Fruit fly (Drosophila melanogaster) whole organism, embryonic: Measurements from ENCODE around the gene fog.

Experiments
- Awh ChIP-seq: fragments of 200-800 bp; sonication (Bioruptor generic); IDR thresholded peaks from 2 replicates; pipeline ENCODE4, ENCODE4 v1.3.6; 2022; ENCODE audit warnings: missing biosample characterization, missing genetic modification characterization
- Bgb ChIP-seq: fragments of 200-800 bp; sonication (Bioruptor generic); IDR thresholded peaks from 2 replicates; pipeline ENCODE4 v1.3.6; 2022; ENCODE audit warnings: missing biosample characterization, missing genetic modification characterization; ENCODE audit not compliant: partially characterized antibody
- CG10209 ChIP-seq: fragments of 200-800 bp; sonication (Bioruptor generic); optimal IDR thresholded peaks from 3 replicates; lab custom pipeline; 2017; ENCODE audit warnings: missing biosample characterization, mild to moderate bottlenecking, missing genetic modification characterization, missing genetic modification reagents
- CG11093 ChIP-seq: fragments of 200-800 bp; sonication (Bioruptor generic); IDR thresholded peaks from 3 replicates; pipeline ENCODE4 v1.3.6; 2022; ENCODE audit warnings: missing biosample characterization, missing genetic modification characterization
- CG11398 ChIP-seq: fragments of 200-800 bp; sonication (Bioruptor generic); optimal IDR thresholded peaks from 2 replicates; lab custom pipeline; 2016; ENCODE audit warnings: missing biosample characterization, missing genetic modification characterization
- CG11560 ChIP-seq: fragments of 200-800 bp; sonication (Bioruptor generic); IDR thresholded peaks from 3 replicates; pipeline ENCODE4 v1.3.6; 2022; ENCODE audit warnings: missing biosample characterization, missing genetic modification characterization
- CG12071 ChIP-seq: fragments of 200-800 bp; sonication (Bioruptor generic); optimal IDR thresholded peaks from 3 replicates; lab custom pipeline; 2018; ENCODE audit warnings: missing biosample characterization, mild to moderate bottlenecking, missing genetic modification characterization
- CG13424 ChIP-seq: fragments of 200-800 bp; sonication (Bioruptor generic); optimal IDR thresholded peaks from 2 replicates; lab custom pipeline; 2019; ENCODE audit warnings: missing biosample characterization, mild to moderate bottlenecking, missing genetic modification characterization, moderate library complexity
- CG14710 ChIP-seq: fragments of 200-800 bp; sonication (Bioruptor generic); optimal IDR thresholded peaks from 3 replicates; lab custom pipeline; 2019; ENCODE audit warnings: missing biosample characterization, mild to moderate bottlenecking, missing genetic modification characterization, moderate library complexity
- CG16863 ChIP-seq: fragments of 200-800 bp; sonication (Bioruptor generic); optimal IDR thresholded peaks from 3 replicates; lab custom pipeline; 2016; ENCODE audit warnings: missing biosample characterization, missing genetic modification characterization
- CG17359 ChIP-seq: fragments of 200-800 bp; sonication (Bioruptor generic); optimal IDR thresholded peaks from 3 replicates; lab custom pipeline; 2018; ENCODE audit warnings: missing biosample characterization, mild to moderate bottlenecking, missing genetic modification characterization, moderate library complexity
- CG1792 ChIP-seq: fragments of 200-800 bp; sonication (Bioruptor generic); optimal IDR thresholded peaks from 2 replicates; lab custom pipeline; 2016; ENCODE audit warnings: missing biosample characterization, missing genetic modification characterization
- CG18011 ChIP-seq: fragments of 200-800 bp; sonication (Bioruptor generic); optimal IDR thresholded peaks from 2 replicates; lab custom pipeline; 2017; ENCODE audit warnings: missing biosample characterization, missing genetic modification characterization, mild to moderate bottlenecking, moderate library complexity, missing genotype
- CG2202 ChIP-seq: fragments of 200-800 bp; sonication (Bioruptor generic); optimal IDR thresholded peaks from 2 replicates; lab custom pipeline; 2018; ENCODE audit warnings: missing biosample characterization, mild to moderate bottlenecking, missing genetic modification characterization
- CG3065 ChIP-seq: fragments of 200-800 bp; sonication (Bioruptor generic); optimal IDR thresholded peaks from 2 replicates; lab custom pipeline; 2016; ENCODE audit warnings: missing biosample characterization, missing genetic modification characterization
- CG31388 ChIP-seq: fragments of 200-800 bp; sonication (Bioruptor generic); optimal IDR thresholded peaks from 2 replicates; lab custom pipeline; 2016; ENCODE audit warnings: missing biosample characterization, missing genetic modification characterization
- CG33213 ChIP-seq: fragments of 200-800 bp; sonication (Bioruptor generic); optimal IDR thresholded peaks from 3 replicates; lab custom pipeline; 2016; ENCODE audit warnings: missing biosample characterization, missing genetic modification characterization
- CG3838 ChIP-seq: fragments of 200-800 bp; sonication (Bioruptor generic); optimal IDR thresholded peaks from 3 replicates; lab custom pipeline; 2016; ENCODE audit warnings: missing biosample characterization, missing genetic modification characterization
- CG4854 ChIP-seq: fragments of 200-800 bp; sonication (Bioruptor generic); optimal IDR thresholded peaks from 2 replicates; lab custom pipeline; 2016; ENCODE audit warnings: missing biosample characterization, missing genetic modification characterization, inconsistent platforms
- CG5953 ChIP-seq: fragments of 200-800 bp; sonication (Bioruptor generic); IDR thresholded peaks from 2 replicates; pipeline ENCODE4 v1.3.6; 2022; ENCODE audit warnings: missing biosample characterization, missing genetic modification characterization
- CG7357 ChIP-seq: fragments of 200-800 bp; sonication (Bioruptor generic); IDR thresholded peaks from 3 replicates; pipeline ENCODE4 v1.3.6; 2022; ENCODE audit warnings: missing biosample characterization, missing genetic modification characterization
- CG8359 ChIP-seq: fragments of 200-800 bp; sonication (Bioruptor generic); optimal IDR thresholded peaks from 2 replicates; lab custom pipeline; 2017; ENCODE audit warnings: missing biosample characterization, mild to moderate bottlenecking, missing genetic modification characterization, borderline replicate concordance
- CG8388 ChIP-seq: fragments of 200-800 bp; sonication (Bioruptor generic); optimal IDR thresholded peaks from 2 replicates; lab custom pipeline; 2019; ENCODE audit warnings: missing biosample characterization, mild to moderate bottlenecking, missing genetic modification characterization, moderate library complexity
- CG8478 ChIP-seq: fragments of >200 bp; optimal IDR thresholded peaks from 2 replicates; lab custom pipeline; 2018
- CG9215 ChIP-seq: fragments of 200-800 bp; sonication (Bioruptor generic); IDR thresholded peaks from 2 replicates; pipeline ENCODE4 v1.3.6; 2022; ENCODE audit warnings: missing biosample characterization, missing genetic modification characterization
- CG9609 ChIP-seq: fragments of 200-800 bp; sonication (Bioruptor generic); optimal IDR thresholded peaks from 3 replicates; lab custom pipeline; 2016; ENCODE audit warnings: missing biosample characterization, missing genetic modification characterization
- CG9932 ChIP-seq: fragments of 200-800 bp; sonication (Bioruptor generic); IDR thresholded peaks from 2 replicates; pipeline ENCODE4 v1.3.6; 2022; ENCODE audit warnings: missing biosample characterization, missing genetic modification characterization
- CHES-1-like ChIP-seq: fragments of 200-800 bp; sonication (Bioruptor generic); optimal IDR thresholded peaks from 2 replicates; lab custom pipeline; 2016; ENCODE audit warnings: missing biosample characterization, missing genetic modification characterization
- Med ChIP-seq: fragments of 200-800 bp; sonication (Bioruptor generic); peaks from one replicate; lab custom pipeline; 2016; ENCODE audit warnings: missing biosample characterization, missing genetic modification characterization, mild to moderate bottlenecking, inconsistent platforms, moderate library complexity
- Opbp ChIP-seq: fragments of 200-800 bp; sonication (Bioruptor generic); IDR thresholded peaks from 3 replicates; pipeline ENCODE4 v1.3.6; 2022; ENCODE audit warnings: missing biosample characterization, missing genetic modification characterization; ENCODE audit not compliant: partially characterized antibody
- Pdp1 ChIP-seq, 2 experiments: fragments of 200-800 bp; sonication (Bioruptor generic); optimal IDR thresholded peaks; 3 replicates each; lab custom pipeline; 2016; ENCODE audit warnings: missing biosample characterization in 2 of 2, missing genetic modification characterization in 2 of 2, mild to moderate bottlenecking in 1 of 2, moderate library complexity in 1 of 2
- Side ChIP-seq: fragments of 200-800 bp; sonication (Bioruptor generic); optimal IDR thresholded peaks from 2 replicates; lab custom pipeline; 2016; ENCODE audit warnings: missing biosample characterization, missing genetic modification characterization
- Sin3A ChIP-seq: fragments of >200 bp; optimal IDR thresholded peaks from 2 replicates; lab custom pipeline; 2018
- Vsx1 ChIP-seq: fragments of 200-800 bp; sonication (Bioruptor generic); optimal IDR thresholded peaks from 2 replicates; lab custom pipeline; 2017; ENCODE audit warnings: missing biosample characterization, mild to moderate bottlenecking, missing genetic modification characterization, missing genetic modification reagents
- Xrp1 ChIP-seq: fragments of 200-800 bp; sonication (Bioruptor generic); IDR thresholded peaks from 2 replicates; pipeline ENCODE4 v1.3.6; 2022; ENCODE audit warnings: missing biosample characterization, missing genetic modification characterization
- ara ChIP-seq: fragments of 200-800 bp; sonication (Bioruptor generic); IDR thresholded peaks from 2 replicates; pipeline ENCODE4 v1.3.6; 2022; ENCODE audit warnings: missing biosample characterization, missing genetic modification characterization
- ash1 ChIP-seq: fragments of 200-800 bp; sonication (Bioruptor generic); optimal IDR thresholded peaks from 2 replicates; lab custom pipeline; 2018; ENCODE audit warnings: missing biosample characterization, mild to moderate bottlenecking, missing genetic modification characterization
- bbx ChIP-seq: fragments of 200-800 bp; sonication (Bioruptor generic); IDR thresholded peaks from 2 replicates; pipeline ENCODE4 v1.3.6; 2022; ENCODE audit warnings: missing biosample characterization, missing genetic modification characterization; ENCODE audit not compliant: partially characterized antibody
- dmrt11E ChIP-seq: fragments of 200-800 bp; sonication (Bioruptor generic); optimal IDR thresholded peaks from 3 replicates; lab custom pipeline; 2018; ENCODE audit warnings: missing biosample characterization, mild to moderate bottlenecking, missing genetic modification characterization, moderate library complexity
- gce ChIP-seq: fragments of 200-800 bp; sonication (Bioruptor generic); IDR thresholded peaks from 3 replicates; pipeline ENCODE4 v1.3.6; 2022; ENCODE audit warnings: missing biosample characterization, missing genetic modification characterization
- gem ChIP-seq: fragments of 200-800 bp; sonication (Bioruptor generic); optimal IDR thresholded peaks from 2 replicates; lab custom pipeline; 2019; ENCODE audit warnings: missing biosample characterization, mild to moderate bottlenecking, missing genetic modification characterization, moderate library complexity
- gsb ChIP-seq: fragments of 200-800 bp; sonication (Bioruptor generic); IDR thresholded peaks from 2 replicates; pipeline ENCODE4 v1.3.6; 2022; ENCODE audit warnings: missing biosample characterization, missing genetic modification characterization
- her ChIP-seq: fragments of 200-800 bp; sonication (Bioruptor generic); optimal IDR thresholded peaks from 2 replicates; lab custom pipeline; 2016; ENCODE audit warnings: missing biosample characterization, missing genetic modification characterization
- hth ChIP-seq: fragments of >200 bp; optimal IDR thresholded peaks from 2 replicates; lab custom pipeline; 2017; ENCODE audit warnings: inconsistent platforms
- insv ChIP-seq, 2 experiments: fragments of 200-800 bp; sonication (Bioruptor generic); optimal IDR thresholded peaks; 3 replicates each; lab custom pipeline; 2016 to 2018; ENCODE audit warnings: missing biosample characterization in 2 of 2, missing genetic modification characterization in 2 of 2
- inv ChIP-seq: fragments of 200-800 bp; sonication (Bioruptor generic); IDR thresholded peaks from 2 replicates; pipeline ENCODE4 v1.3.6; 2022; ENCODE audit warnings: missing biosample characterization, missing genetic modification characterization; ENCODE audit not compliant: partially characterized antibody
- kni ChIP-seq: fragments of 200-800 bp; sonication (Bioruptor generic); optimal IDR thresholded peaks from 3 replicates; lab custom pipeline; 2017; ENCODE audit warnings: mild to moderate bottlenecking, missing biosample characterization, missing genetic modification reagents, missing genetic modification characterization
- lmd ChIP-seq: fragments of 200-800 bp; sonication (Bioruptor generic); IDR thresholded peaks from 2 replicates; pipeline ENCODE4 v1.3.6; 2022; ENCODE audit warnings: missing biosample characterization, missing genetic modification characterization
- stc ChIP-seq: fragments of 200-800 bp; sonication (Bioruptor generic); IDR thresholded peaks from 2 replicates; pipeline ENCODE4 v1.3.6; 2022; ENCODE audit warnings: missing biosample characterization, missing genetic modification characterization
- tin ChIP-seq: fragments of 200-800 bp; sonication (Bioruptor generic); optimal IDR thresholded peaks from 3 replicates; lab custom pipeline; 2016; ENCODE audit warnings: missing biosample characterization, missing genetic modification characterization
- unpg ChIP-seq: fragments of 200-800 bp; sonication (Bioruptor generic); optimal IDR thresholded peaks from 3 replicates; lab custom pipeline; 2018; ENCODE audit warnings: missing biosample characterization, mild to moderate bottlenecking, missing genetic modification characterization, moderate library complexity
- zen2 ChIP-seq: fragments of 200-800 bp; sonication (Bioruptor generic); IDR thresholded peaks from 3 replicates; pipeline ENCODE4 v1.3.6; 2022; ENCODE audit warnings: missing biosample characterization, missing genetic modification characterization; ENCODE audit not compliant: partially characterized antibody

fog gene

DNA sequence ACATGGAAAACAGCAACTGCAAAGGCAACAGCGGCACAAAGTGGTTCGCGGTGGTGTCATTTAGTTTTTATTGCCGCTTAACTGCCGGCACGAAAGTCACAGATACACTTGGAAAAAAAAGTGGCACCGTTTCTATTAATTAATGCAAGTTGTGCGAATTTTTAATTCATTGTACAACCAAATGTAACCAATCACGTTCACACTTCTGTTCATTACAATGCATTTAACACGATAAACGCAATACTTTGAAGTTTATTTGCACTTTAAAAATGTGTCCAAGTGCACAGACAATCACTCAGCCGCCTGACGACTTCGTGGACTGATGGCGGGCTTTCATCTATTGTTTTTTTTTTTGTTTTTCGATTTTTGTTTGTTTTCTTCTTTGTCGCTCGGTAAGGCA lies 21.5 kb downstream of the fog start (continued):
- TF ChIP-seq CG8478 (no peak), Bgb (GFP tag; lab: Robert Waterston, UW) (no peak), CG14710 (tag; lab: Kevin White, UChicago) (peak; percentile 27), CG33213 (GFP tag; lab: Kevin White, UChicago) (peak; percentile 31), dmrt11E (tag; lab: Kevin White, UChicago) (peak; percentile 36), lmd (peak; percentile 73), Opbp (GFP tag; lab: Robert Waterston, UW) (no peak), CG4854 (GFP tag; lab: Kevin White, UChicago) (peak; percentile 33), CG13424 (tag; lab: Kevin White, UChicago) (peak; percentile 60), CG5953 (GFP tag; lab: Robert Waterston, UW) (peak; percentile 49; the same call in 1 of the 2 replicates), CG31388 (GFP tag; lab: Kevin White, UChicago) (no peak), zen2 (GFP tag; lab: Robert Waterston, UW) (no peak), kni (GFP tag; lab: Kevin White, UChicago) (no peak), Awh (no peak), ara (peak; percentile 55; the same call in 1 of the 2 replicates), stc (GFP tag; lab: Robert Waterston, UW) (peak; percentile 63), CG16863 (peak; percentile 27), CHES-1-like (GFP tag; lab: Kevin White, UChicago) (no peak), gce (GFP tag; lab: Robert Waterston, UW) (peak; percentile 61; the same call in 1 of the 3 replicates), CG11560 (tag; lab: Robert Waterston, UW) (no peak), CG11093 (GFP tag; lab: Robert Waterston, UW) (peak; percentile 25; the same call in 1 of the 3 replicates), CG10209 (peak; percentile 49), hth (lab: Kevin White, UChicago) (no peak), CG9215 (no peak), Vsx1 (GFP tag; lab: Kevin White, UChicago) (no peak), CG17359 (peak; percentile 72), CG7357 (GFP tag; lab: Robert Waterston, UW) (no peak), inv (no peak), insv (GFP tag; optimal IDR thresholded peaks at IDR 0.05; lab: Kevin White, UChicago) (no peak), CG3065 (GFP tag; lab: Kevin White, UChicago) (no peak), Pdp1 (GFP tag; optimal IDR thresholded peaks at IDR 0.05; lab: Kevin White, UChicago) (peak; percentile 44 to 55), CG12071 (peak; percentile 55), CG9609 (GFP tag; lab: Kevin White, UChicago) (peak; percentile 38), CG11398 (GFP tag; lab: Kevin White, UChicago) (no peak), CG3838 (GFP tag; lab: Kevin White, UChicago) (no peak), gem (tag; lab: Kevin White, UChicago) (peak; percentile 75), Sin3A (no peak), ash1 (no peak), tin (GFP tag; lab: Kevin White, UChicago) (peak; percentile 57), Xrp1 (peak; percentile 75), CG8388 (GFP tag; lab: Kevin White, UChicago) (peak; percentile 49), unpg (peak; percentile 68), Side (GFP tag; lab: Kevin White, UChicago) (peak; percentile 30), CG9932 (GFP tag; lab: Robert Waterston, UW) (no peak), CG8359 (GFP tag; lab: Kevin White, UChicago) (peak; percentile 41), CG2202 (tag; lab: Kevin White, UChicago) (no peak), her (peak; percentile 33), CG1792 (peak; percentile 27), gsb (GFP tag; lab: Robert Waterston, UW) (no peak), bbx (GFP tag; lab: Robert Waterston, UW) (no peak), Med (GFP tag; lab: Kevin White, UChicago) (peak; percentile 93), CG18011 (GFP tag; lab: Kevin White, UChicago) (no peak)
